Worm (Caenorhabditis elegans): ENCODE measurements around the gene F17C8.9.
A peak's percentile ranks its signal among the peaks of the same experiment; 100 is the strongest.
"Not testable (repeated sequence)": the region's sequence is repeated elsewhere in the genome, so short reads cannot be mapped to it uniquely, and the experiment has no call there.

F17C8.9 gene

ce11 chrIII:4735443-4735842 lies 1.3 kb downstream of the F17C8.9 start, which contains the start of gene F17C8.7:
Gene F17C8.7, plus strand, starts transcription at chrIII:4735743.
- TF ChIP-seq C38D4.7 (GFP tag; optimal IDR thresholded peaks at IDR 0.05) (no peak), ceh-2 (tag; optimal IDR thresholded peaks at IDR 0.05) (no peak), ahr-1 (tag; optimal IDR thresholded peaks at IDR 0.05) (no peak), elt-4 (tag; optimal IDR thresholded peaks at IDR 0.05) (no peak), ttx-3 (tag; optimal IDR thresholded peaks at IDR 0.05) (no peak), ama-1 (optimal IDR thresholded peaks at IDR 0.05) (no peak), sox-2 (GFP tag; IDR thresholded peaks at IDR 0.05) (no peak), ceh-45 (GFP tag; IDR thresholded peaks at IDR 0.05) (no peak), mec-3 (tag; optimal IDR thresholded peaks at IDR 0.05; ENCODE audit: borderline replicate concordance) (no peak), che-1 (tag; optimal IDR thresholded peaks at IDR 0.05) (no peak)

- no peak for TF ChIP-seq ama-1 (optimal IDR thresholded peaks at IDR 0.05)
- no peak for TF ChIP-seq dmd-4 (tag; optimal IDR thresholded peaks at IDR 0.05; ENCODE audit: borderline replicate concordance)
- TF ChIP-seq ceh-30 (tag; optimal IDR thresholded peaks at IDR 0.05) = no peak
- TF ChIP-seq lim-6 (tag; optimal IDR thresholded peaks at IDR 0.05) = no peak
- no peak for TF ChIP-seq ztf-16 (tag; optimal IDR thresholded peaks at IDR 0.05)
- TF ChIP-seq ceh-31 (tag; optimal IDR thresholded peaks at IDR 0.05) = no peak
- TF ChIP-seq ceh-19 (GFP tag; optimal IDR thresholded peaks at IDR 0.05) = no peak
- no peak for TF ChIP-seq pat-9 (tag; optimal IDR thresholded peaks at IDR 0.05)
- TF ChIP-seq sox-2 (GFP tag; IDR thresholded peaks at IDR 0.05) = no peak
- no peak for TF ChIP-seq npax-4 (tag; optimal IDR thresholded peaks at IDR 0.05)
- TF ChIP-seq fkh-10 (GFP tag; optimal IDR thresholded peaks at IDR 0.05) = no peak
- no peak for TF ChIP-seq pha-2 (tag; optimal IDR thresholded peaks at IDR 0.05)
- TF ChIP-seq gmeb-2 (tag; optimal IDR thresholded peaks at IDR 0.05) = no peak
- no peak for TF ChIP-seq unc-86 (tag; optimal IDR thresholded peaks at IDR 0.05)
- no peak for TF ChIP-seq unc-3 (GFP tag; conservative IDR thresholded peaks at IDR 0.05)
- TF ChIP-seq unc-3 (tag; optimal IDR thresholded peaks at IDR 0.05) = no peak
Measured at ce11 chrIII:4739975-4740374, 5.8 kb downstream of the F17C8.9 start, which contains the start of gene ras-2. Gene ras-2, minus strand, starts transcription at chrIII:4740075.

- no peak for TF ChIP-seq zip-5 (tag; optimal IDR thresholded peaks at IDR 0.05)
- peak; percentile 27 for TF ChIP-seq elt-2 (tag; optimal IDR thresholded peaks at IDR 0.05)
Measured at ce11 chrIII:4740820-4741219, 6.7 kb downstream of the F17C8.9 start.

ce11 chrIII:4742620-4743019 lies 8.5 kb downstream of the F17C8.9 start, which contains the start of gene twk-6:
Gene twk-6, plus strand, starts transcription at chrIII:4742920.
- not testable (repeated sequence) for TF ChIP-seq ceh-30 (tag; optimal IDR thresholded peaks at IDR 0.05); T23F11.4 (GFP tag; optimal IDR thresholded peaks at IDR 0.05); pha-2 (tag; optimal IDR thresholded peaks at IDR 0.05)

- TF ChIP-seq ets-4 (tag; optimal IDR thresholded peaks at IDR 0.05) = no peak
- TF ChIP-seq lin-11 (tag; optimal IDR thresholded peaks at IDR 0.05) = no peak
- no peak for TF ChIP-seq madf-2 (tag; optimal IDR thresholded peaks at IDR 0.05)
- no peak for TF ChIP-seq syd-9 (tag; optimal IDR thresholded peaks at IDR 0.05)
- TF ChIP-seq sdc-2 (tag; optimal IDR thresholded peaks at IDR 0.05) = no peak
- no peak for TF ChIP-seq tbx-2 (tag; optimal IDR thresholded peaks at IDR 0.05)
- TF ChIP-seq hlh-8 (tag; optimal IDR thresholded peaks at IDR 0.05) = no peak
- no peak for TF ChIP-seq nhr-232 (tag; optimal IDR thresholded peaks at IDR 0.05)
- no peak for TF ChIP-seq hlh-13 (GFP tag; optimal IDR thresholded peaks at IDR 0.05)
- no peak for TF ChIP-seq dve-1 (tag; optimal IDR thresholded peaks at IDR 0.05)
- TF ChIP-seq eyg-1 (tag; optimal IDR thresholded peaks at IDR 0.05) = no peak
- TF ChIP-seq che-1 (tag; optimal IDR thresholded peaks at IDR 0.05) = no peak
- TF ChIP-seq unc-42 (tag; optimal IDR thresholded peaks at IDR 0.05) = no peak
- no peak for TF ChIP-seq odd-2 (tag; optimal IDR thresholded peaks at IDR 0.05)
- no peak for TF ChIP-seq ceh-48 (tag; optimal IDR thresholded peaks at IDR 0.05)
- no peak for TF ChIP-seq dmd-4 (tag; optimal IDR thresholded peaks at IDR 0.05; ENCODE audit: borderline replicate concordance)
- no peak for TF ChIP-seq rnt-1 (tag; optimal IDR thresholded peaks at IDR 0.05)
Measured at ce11 chrIII:4745934-4746333, 11.8 kb downstream of the F17C8.9 start, which contains the start of gene F17C8.6. Gene F17C8.6, minus strand, starts transcription at chrIII:4746034.
